Worm (Caenorhabditis elegans) whole organism, early embryonic: ENCODE measurements around the gene ugt-4.

Experiments used
- ama-1 ChIP-seq: fragments of 150-350 bp; optimal IDR thresholded peaks from 2 replicates; lab custom pipeline; 2014
- ceh-13 ChIP-seq: fragments of 200-800 bp; sonication (Bioruptor generic); optimal IDR thresholded peaks from 2 replicates; lab custom pipeline; 2018; ENCODE audit warnings: mild to moderate bottlenecking, missing genetic modification characterization, missing compliant biosample characterization

- TF ChIP-seq ceh-13 (GFP tag; lab: Kevin White, UChicago) = no peak
- TF ChIP-seq ama-1 (lab: Kevin White, UChicago) = no peak
Measured at ce11 chrV:12768946-12769345, 26.2 kb downstream of the ugt-4 start, which contains the start of gene srt-43.
